Fruit fly (Drosophila melanogaster) whole organism, pupa: ENCODE results near the gene CG14439.

Experiments
- CG10348 ChIP-seq: fragments of 200-800 bp; sonication (Bioruptor generic); IDR thresholded peaks from 2 replicates; pipeline ENCODE4 v1.3.6; 2022; ENCODE audit warnings: missing biosample characterization, missing genetic modification characterization
- CG13204 ChIP-seq: fragments of 200-800 bp; sonication (Bioruptor generic); optimal IDR thresholded peaks from 2 replicates; lab custom pipeline; 2018; ENCODE audit warnings: missing biosample characterization, mild to moderate bottlenecking, missing genetic modification characterization, moderate library complexity
- CG14655 ChIP-seq: fragments of 200-800 bp; sonication (Bioruptor generic); optimal IDR thresholded peaks from 3 replicates; lab custom pipeline; 2017; ENCODE audit warnings: mild to moderate bottlenecking, missing biosample characterization, missing genetic modification reagents, missing genetic modification characterization
- CG34367 ChIP-seq: fragments of 200-800 bp; sonication (Bioruptor generic); optimal IDR thresholded peaks from 2 replicates; lab custom pipeline; 2018; ENCODE audit warnings: missing biosample characterization, mild to moderate bottlenecking, missing genetic modification characterization
- CG4496 ChIP-seq: fragments of 200-800 bp; sonication (Bioruptor generic); IDR thresholded peaks from 3 replicates; pipeline ENCODE4 v1.3.6; 2022; ENCODE audit warnings: missing biosample characterization, missing genetic modification characterization
- CG8159 ChIP-seq: fragments of 200-800 bp; sonication (Bioruptor generic); optimal IDR thresholded peaks from 3 replicates; lab custom pipeline; 2018; ENCODE audit warnings: missing biosample characterization, mild to moderate bottlenecking, missing genetic modification characterization, moderate library complexity
- CG9948 ChIP-seq: fragments of 200-800 bp; sonication (Bioruptor generic); optimal IDR thresholded peaks from 2 replicates; lab custom pipeline; 2018; ENCODE audit warnings: missing biosample characterization, mild to moderate bottlenecking, missing genetic modification characterization, moderate library complexity
- EcR ChIP-seq: fragments of 200-800 bp; sonication (Bioruptor generic); optimal IDR thresholded peaks from 3 replicates; lab custom pipeline; 2019; ENCODE audit warnings: missing biosample characterization, missing genetic modification characterization, mild to moderate bottlenecking, moderate library complexity, missing genetic modification reagents
- Pif1A ChIP-seq: fragments of 200-800 bp; sonication (Bioruptor generic); optimal IDR thresholded peaks from 3 replicates; lab custom pipeline; 2016; ENCODE audit warnings: missing biosample characterization, missing genetic modification characterization
- fd96Ca ChIP-seq: fragments of 200-800 bp; sonication (Bioruptor generic); IDR thresholded peaks from 3 replicates; pipeline ENCODE4 v1.3.6; 2022; ENCODE audit warnings: missing biosample characterization, missing genetic modification characterization
- rn ChIP-seq: fragments of 200-800 bp; sonication (Bioruptor generic); IDR thresholded peaks from 2 replicates; pipeline ENCODE4 v1.3.6; 2022; ENCODE audit warnings: missing biosample characterization, missing genetic modification characterization

- TF ChIP-seq rn (GFP tag; lab: Robert Waterston, UW), result no peak
- TF ChIP-seq CG10348 (GFP tag; lab: Robert Waterston, UW), result no peak
- no peak for TF ChIP-seq CG9948
- TF ChIP-seq CG14655 (GFP tag; lab: Kevin White, UChicago), result no peak
- no peak for TF ChIP-seq CG34367 (tag; lab: Kevin White, UChicago)
- no peak for TF ChIP-seq CG13204 (GFP tag; lab: Kevin White, UChicago)
- TF ChIP-seq EcR (GFP tag; lab: Kevin White, UChicago), result no peak
- TF ChIP-seq fd96Ca (GFP tag; lab: Robert Waterston, UW), result no peak
- no peak for TF ChIP-seq Pif1A (GFP tag; lab: Kevin White, UChicago)
- TF ChIP-seq CG4496, result no peak
- no peak for TF ChIP-seq CG8159 (tag; lab: Kevin White, UChicago)
Measured at dm6 chrX:6739936-6740668, 7.2 kb upstream of the CG14439 start, which contains the start of gene CG3168.
